Fruit fly (Drosophila melanogaster) whole organism, embryonic: ENCODE data around the gene CG10959.

ENCODE experiments used
- CG10565 ChIP-seq: fragments of 200-800 bp; sonication (Bioruptor generic); optimal IDR thresholded peaks from 3 replicates; lab custom pipeline; 2016; ENCODE audit warnings: missing biosample characterization, mild to moderate bottlenecking, missing genetic modification characterization
- CG14667 ChIP-seq: fragments of 200-800 bp; sonication (Bioruptor generic); IDR thresholded peaks from 2 replicates; pipeline ENCODE4 v1.3.6; 2022; ENCODE audit warnings: missing biosample characterization, missing genetic modification characterization
- CG1792 ChIP-seq: fragments of 200-800 bp; sonication (Bioruptor generic); optimal IDR thresholded peaks from 2 replicates; lab custom pipeline; 2016; ENCODE audit warnings: missing biosample characterization, missing genetic modification characterization
- CG8359 ChIP-seq: fragments of 200-800 bp; sonication (Bioruptor generic); optimal IDR thresholded peaks from 2 replicates; lab custom pipeline; 2017; ENCODE audit warnings: missing biosample characterization, mild to moderate bottlenecking, missing genetic modification characterization, borderline replicate concordance
- Fer3 ChIP-seq: fragments of 200-800 bp; sonication (Bioruptor generic); optimal IDR thresholded peaks from 2 replicates; lab custom pipeline; 2018; ENCODE audit warnings: missing biosample characterization, mild to moderate bottlenecking, missing genetic modification characterization, moderate library complexity
- Ptx1 ChIP-seq: fragments of 200-800 bp; sonication (Bioruptor generic); IDR thresholded peaks from 2 replicates; pipeline ENCODE4 v1.3.6; 2022; ENCODE audit warnings: missing biosample characterization, missing genetic modification characterization
- Xbp1 ChIP-seq: fragments of 200-800 bp; sonication (Bioruptor generic); optimal IDR thresholded peaks from 3 replicates; lab custom pipeline; 2016; ENCODE audit warnings: missing biosample characterization, mild to moderate bottlenecking, missing genetic modification characterization
- ase ChIP-seq: fragments of 200-800 bp; sonication (Bioruptor generic); IDR thresholded peaks from 3 replicates; pipeline ENCODE4 v1.3.6; 2022; ENCODE audit warnings: missing biosample characterization, missing genetic modification characterization
- row ChIP-seq: fragments of 200-800 bp; sonication (Bioruptor generic); IDR thresholded peaks from 3 replicates; pipeline ENCODE4 v1.3.6; 2022; ENCODE audit warnings: missing biosample characterization, missing genetic modification characterization
- salm ChIP-seq: fragments of 200-800 bp; sonication (Bioruptor generic); optimal IDR thresholded peaks from 2 replicates; lab custom pipeline; 2018; ENCODE audit warnings: missing biosample characterization, mild to moderate bottlenecking, missing genetic modification characterization

DNA sequence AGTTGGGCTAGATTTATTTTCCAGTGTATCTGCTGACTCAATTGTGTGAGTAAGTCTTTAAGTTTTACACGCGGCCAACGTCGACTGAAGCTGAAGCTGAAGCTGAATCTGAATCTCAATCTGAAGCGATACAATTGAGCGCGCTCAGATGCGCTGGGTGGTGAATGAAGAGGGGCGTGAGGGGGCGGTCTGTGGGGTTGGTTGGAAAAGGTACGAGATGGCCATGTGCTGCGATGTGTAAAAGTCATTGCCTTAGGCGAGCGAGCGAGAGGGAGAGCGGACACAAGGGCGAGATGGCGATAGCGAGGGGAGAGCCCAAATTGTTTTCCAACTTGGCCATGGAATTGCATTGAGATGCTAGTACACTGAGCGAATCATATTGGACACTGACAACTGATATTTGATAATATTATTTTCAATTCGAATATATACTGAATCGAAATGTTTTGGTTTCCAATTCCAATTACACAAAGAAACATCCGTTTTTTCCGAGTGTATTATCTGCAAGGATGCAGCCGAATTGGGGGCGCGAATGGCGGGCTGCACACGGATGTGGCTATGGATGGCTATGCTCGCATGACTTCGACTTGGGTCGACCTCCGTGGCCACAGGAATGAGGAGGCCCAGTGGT, 48.1 kb downstream of the CG10959 start:
- TF ChIP-seq salm (tag; lab: Kevin White, UChicago) (no peak), CG14667 (GFP tag; lab: Robert Waterston, UW) (peak; percentile 44; the same call in 1 of the 2 replicates), Fer3 (tag; lab: Kevin White, UChicago) (no peak), CG1792 (no peak), Ptx1 (peak; percentile 68), Xbp1 (GFP tag; lab: Kevin White, UChicago) (peak; percentile 44), row (GFP tag; lab: Robert Waterston, UW) (peak; percentile 43), CG8359 (no peak), CG10565 (GFP tag; lab: Kevin White, UChicago) (no peak), ase (GFP tag; lab: Robert Waterston, UW) (peak; percentile 64; the same call in 1 of the 3 replicates)
